Fruit fly (Drosophila melanogaster) whole organism, embryonic: Measurements from ENCODE around the gene Rpt5.
A peak's percentile ranks its signal among the peaks of the same experiment; 100 is the strongest.

ENCODE experiments used
- ATbp ChIP-seq: fragments of 200-800 bp; sonication (Bioruptor generic); optimal IDR thresholded peaks from 2 replicates; lab custom pipeline; 2017; ENCODE audit warnings: missing biosample characterization, mild to moderate bottlenecking, missing genetic modification characterization, missing genetic modification reagents
- Abd-B ChIP-seq: fragments of 200-800 bp; sonication (Bioruptor generic); optimal IDR thresholded peaks from 2 replicates; lab custom pipeline; 2018; ENCODE audit warnings: missing biosample characterization, mild to moderate bottlenecking, missing genetic modification characterization, moderate library complexity
- Atf3 ChIP-seq: fragments of 200-800 bp; sonication (Bioruptor generic); optimal IDR thresholded peaks from 3 replicates; lab custom pipeline; 2016; ENCODE audit warnings: missing biosample characterization, missing genetic modification characterization
- Bgb ChIP-seq: fragments of 200-800 bp; sonication (Bioruptor generic); IDR thresholded peaks from 2 replicates; pipeline ENCODE4 v1.3.6; 2022; ENCODE audit warnings: missing biosample characterization, missing genetic modification characterization; ENCODE audit not compliant: partially characterized antibody
- Blimp-1 ChIP-seq: fragments of 200-800 bp; sonication (Bioruptor generic); optimal IDR thresholded peaks from 3 replicates; lab custom pipeline; 2018; ENCODE audit warnings: missing biosample characterization, missing genetic modification characterization, mild to moderate bottlenecking, moderate library complexity, missing genetic modification reagents
- CG10366 ChIP-seq: fragments of 200-800 bp; sonication (Bioruptor generic); IDR thresholded peaks from 2 replicates; pipeline ENCODE4 v1.3.6; 2022; ENCODE audit warnings: missing biosample characterization, missing genetic modification characterization
- CG11504 ChIP-seq: fragments of 200-800 bp; sonication (Bioruptor generic); optimal IDR thresholded peaks from 3 replicates; lab custom pipeline; 2019; ENCODE audit warnings: missing biosample characterization, mild to moderate bottlenecking, missing genetic modification characterization, moderate library complexity
- CG12104 ChIP-seq: fragments of 200-800 bp; sonication (Bioruptor generic); optimal IDR thresholded peaks from 3 replicates; lab custom pipeline; 2016; ENCODE audit warnings: missing biosample characterization, missing genetic modification characterization
- CG1233 ChIP-seq: fragments of 200-800 bp; sonication (Bioruptor generic); optimal IDR thresholded peaks from 4 replicates; lab custom pipeline; 2018; ENCODE audit warnings: missing biosample characterization, mild to moderate bottlenecking, missing genetic modification characterization
- CG12391 ChIP-seq: fragments of 200-800 bp; sonication (Bioruptor generic); optimal IDR thresholded peaks from 3 replicates; lab custom pipeline; 2018; ENCODE audit warnings: missing biosample characterization, mild to moderate bottlenecking, missing genetic modification characterization, moderate library complexity
- CG14710 ChIP-seq: fragments of 200-800 bp; sonication (Bioruptor generic); optimal IDR thresholded peaks from 3 replicates; lab custom pipeline; 2019; ENCODE audit warnings: missing biosample characterization, mild to moderate bottlenecking, missing genetic modification characterization, moderate library complexity
- CG14860 ChIP-seq: fragments of 200-800 bp; sonication (Bioruptor generic); IDR thresholded peaks from 3 replicates; pipeline ENCODE4 v1.3.6; 2022; ENCODE audit warnings: missing biosample characterization, missing genetic modification characterization; ENCODE audit not compliant: partially characterized antibody
- CG17328 ChIP-seq: fragments of 200-800 bp; sonication (Bioruptor generic); IDR thresholded peaks from 2 replicates; pipeline ENCODE4 v1.3.6; 2022; ENCODE audit warnings: missing biosample characterization, missing genetic modification characterization
- CG30403 ChIP-seq: fragments of 200-800 bp; sonication (Bioruptor generic); optimal IDR thresholded peaks from 3 replicates; lab custom pipeline; 2016; ENCODE audit warnings: missing biosample characterization, missing genetic modification characterization
- CG3838 ChIP-seq: fragments of 200-800 bp; sonication (Bioruptor generic); optimal IDR thresholded peaks from 3 replicates; lab custom pipeline; 2016; ENCODE audit warnings: missing biosample characterization, missing genetic modification characterization
- CG4328 ChIP-seq: fragments of 200-800 bp; sonication (Bioruptor generic); optimal IDR thresholded peaks from 3 replicates; lab custom pipeline; 2017; ENCODE audit warnings: missing biosample characterization, missing genetic modification reagents, missing genetic modification characterization
- CG4820 ChIP-seq: fragments of 200-800 bp; sonication (Bioruptor generic); optimal IDR thresholded peaks from 3 replicates; lab custom pipeline; 2016; ENCODE audit warnings: missing biosample characterization, missing genetic modification characterization
- CG5953 ChIP-seq: fragments of 200-800 bp; sonication (Bioruptor generic); IDR thresholded peaks from 2 replicates; pipeline ENCODE4 v1.3.6; 2022; ENCODE audit warnings: missing biosample characterization, missing genetic modification characterization
- CG8281 ChIP-seq: fragments of 200-800 bp; sonication (Bioruptor generic); optimal IDR thresholded peaks from 2 replicates; lab custom pipeline; 2018; ENCODE audit warnings: missing biosample characterization, mild to moderate bottlenecking, missing genetic modification characterization, moderate library complexity
- CG8290 ChIP-seq, 3 experiments: fragments of 200-800 bp; sonication (Bioruptor generic); optimal IDR thresholded peaks; 2 replicates each; lab custom pipeline; 2016 to 2019; ENCODE audit warnings: missing biosample characterization in 3 of 3, missing genetic modification characterization in 3 of 3, mild to moderate bottlenecking in 2 of 3, moderate library complexity in 1 of 3
- CG8359 ChIP-seq: fragments of 200-800 bp; sonication (Bioruptor generic); optimal IDR thresholded peaks from 2 replicates; lab custom pipeline; 2017; ENCODE audit warnings: missing biosample characterization, mild to moderate bottlenecking, missing genetic modification characterization, borderline replicate concordance
- CG9817 ChIP-seq: fragments of 200-800 bp; sonication (Bioruptor generic); optimal IDR thresholded peaks from 2 replicates; lab custom pipeline; 2018; ENCODE audit warnings: missing biosample characterization, mild to moderate bottlenecking, missing genetic modification characterization, moderate library complexity
- H15 ChIP-seq: fragments of 200-800 bp; sonication (Bioruptor generic); IDR thresholded peaks from 3 replicates; pipeline ENCODE4 v1.3.6; 2022; ENCODE audit warnings: missing biosample characterization, missing genetic modification characterization
- Hr51 ChIP-seq, 2 experiments: fragments of 200-800 bp; sonication (Bioruptor generic); optimal IDR thresholded peaks; 2 replicates in 1 of 2; 3 replicates in 1 of 2; lab custom pipeline; 2016 to 2018; ENCODE audit warnings: missing biosample characterization in 2 of 2, missing genetic modification characterization in 2 of 2, mild to moderate bottlenecking in 1 of 2, moderate library complexity in 1 of 2
- Max ChIP-seq: fragments of 200-800 bp; sonication (Bioruptor generic); optimal IDR thresholded peaks from 2 replicates; lab custom pipeline; 2016; ENCODE audit warnings: missing biosample characterization, mild to moderate bottlenecking, missing genetic modification characterization
- Optix ChIP-seq: fragments of 200-800 bp; sonication (Bioruptor generic); IDR thresholded peaks from 3 replicates; pipeline ENCODE4 v1.3.6; 2022; ENCODE audit warnings: missing biosample characterization, missing genetic modification characterization
- Trl ChIP-seq, 3 experiments: fragments of >200 bp in 2 of 3; fragments of 200-800 bp in 1 of 3; sonication (Bioruptor generic) in 1 of 3; optimal IDR thresholded peaks; 2 replicates in 1 of 3; 3 replicates in 2 of 3; lab custom pipeline; 2016 to 2017; ENCODE audit warnings: missing biosample characterization in 1 of 3, missing genetic modification characterization in 1 of 3
- bigmax ChIP-seq: fragments of 200-800 bp; sonication (Bioruptor generic); optimal IDR thresholded peaks from 2 replicates; lab custom pipeline; 2018; ENCODE audit warnings: missing biosample characterization, mild to moderate bottlenecking, missing genetic modification characterization
- cas ChIP-seq: fragments of 200-800 bp; sonication (Bioruptor generic); IDR thresholded peaks from 2 replicates; pipeline ENCODE4 v1.3.6; 2022; ENCODE audit warnings: missing biosample characterization, missing genetic modification characterization
- esg ChIP-seq: fragments of 200-800 bp; sonication (Bioruptor generic); conservative IDR thresholded peaks from 2 replicates; pipeline ENCODE4 v1.3.6; 2022; ENCODE audit warnings: missing biosample characterization, missing genetic modification characterization
- fd96Cb ChIP-seq: fragments of 200-800 bp; sonication (Bioruptor generic); optimal IDR thresholded peaks from 2 replicates; lab custom pipeline; 2018; ENCODE audit warnings: missing biosample characterization, mild to moderate bottlenecking, missing genetic modification characterization, moderate library complexity
- gcm ChIP-seq: fragments of 200-800 bp; sonication (Bioruptor generic); optimal IDR thresholded peaks from 2 replicates; lab custom pipeline; 2019; ENCODE audit warnings: missing biosample characterization, mild to moderate bottlenecking, missing genetic modification characterization, moderate library complexity
- h ChIP-seq: fragments of >200 bp; optimal IDR thresholded peaks from 2 replicates; lab custom pipeline; 2017
- kah ChIP-seq: fragments of 200-800 bp; sonication (Bioruptor generic); optimal IDR thresholded peaks from 2 replicates; lab custom pipeline; 2018; ENCODE audit warnings: missing biosample characterization, mild to moderate bottlenecking, missing genetic modification characterization
- nerfin-2 ChIP-seq: fragments of 200-800 bp; sonication (Bioruptor generic); IDR thresholded peaks from 2 replicates; pipeline ENCODE4 v1.3.6; 2022; ENCODE audit warnings: missing biosample characterization, missing genetic modification characterization; ENCODE audit not compliant: partially characterized antibody
- odd ChIP-seq: fragments of 200-800 bp; sonication (Bioruptor generic); optimal IDR thresholded peaks from 2 replicates; lab custom pipeline; 2017; ENCODE audit warnings: missing biosample characterization, mild to moderate bottlenecking, missing genetic modification characterization
- pros ChIP-seq: fragments of 200-800 bp; sonication (Bioruptor generic); optimal IDR thresholded peaks from 3 replicates; lab custom pipeline; 2019; ENCODE audit warnings: missing biosample characterization, mild to moderate bottlenecking, missing genetic modification characterization, moderate library complexity
- ro ChIP-seq: fragments of 200-800 bp; sonication (Bioruptor generic); IDR thresholded peaks from 2 replicates; pipeline ENCODE4 v1.3.6; 2022; ENCODE audit warnings: missing biosample characterization, missing genetic modification characterization
- run ChIP-seq: fragments of 200-800 bp; sonication (Bioruptor generic); optimal IDR thresholded peaks from 3 replicates; lab custom pipeline; 2018; ENCODE audit warnings: missing biosample characterization, mild to moderate bottlenecking, missing genetic modification characterization
- shn ChIP-seq: fragments of 200-800 bp; sonication (Bioruptor generic); optimal IDR thresholded peaks from 3 replicates; lab custom pipeline; 2016; ENCODE audit warnings: missing biosample characterization, missing genetic modification characterization
- tgo ChIP-seq: fragments of 200-800 bp; sonication (Bioruptor generic); IDR thresholded peaks from 3 replicates; pipeline ENCODE4 v1.3.6; 2022; ENCODE audit warnings: missing biosample characterization, missing genetic modification characterization
- tio ChIP-seq: fragments of 200-800 bp; sonication (Bioruptor generic); optimal IDR thresholded peaks from 2 replicates; lab custom pipeline; 2017; ENCODE audit warnings: missing biosample characterization, missing genetic modification characterization, inconsistent platforms
- tup ChIP-seq: fragments of 200-800 bp; sonication (Bioruptor generic); optimal IDR thresholded peaks from 2 replicates; lab custom pipeline; 2016; ENCODE audit warnings: missing biosample characterization, mild to moderate bottlenecking, missing genetic modification characterization, moderate library complexity
- twi ChIP-seq: fragments of 200-800 bp; optimal IDR thresholded peaks from 2 replicates; lab custom pipeline; 2019; ENCODE audit warnings: missing biosample characterization, mild to moderate bottlenecking, missing genetic modification characterization, moderate library complexity
- vvl ChIP-seq: fragments of 200-800 bp; sonication (Bioruptor generic); IDR thresholded peaks from 2 replicates; pipeline ENCODE4 v1.3.6; 2022; ENCODE audit warnings: missing biosample characterization, missing genetic modification characterization
- wdn ChIP-seq: fragments of 200-800 bp; sonication (Bioruptor generic); IDR thresholded peaks from 2 replicates; pipeline ENCODE4 v1.3.6; 2022; ENCODE audit warnings: missing biosample characterization, missing genetic modification characterization
- zf30C ChIP-seq: fragments of 200-800 bp; sonication (Bioruptor generic); optimal IDR thresholded peaks from 3 replicates; lab custom pipeline; 2018; ENCODE audit warnings: missing biosample characterization, mild to moderate bottlenecking, missing genetic modification characterization
- zfh1 ChIP-seq: fragments of 200-800 bp; sonication (Bioruptor generic); IDR thresholded peaks from 3 replicates; pipeline ENCODE4 v1.3.6; 2022; ENCODE audit warnings: missing biosample characterization, missing genetic modification characterization

The Rpt5 gene

DNA sequence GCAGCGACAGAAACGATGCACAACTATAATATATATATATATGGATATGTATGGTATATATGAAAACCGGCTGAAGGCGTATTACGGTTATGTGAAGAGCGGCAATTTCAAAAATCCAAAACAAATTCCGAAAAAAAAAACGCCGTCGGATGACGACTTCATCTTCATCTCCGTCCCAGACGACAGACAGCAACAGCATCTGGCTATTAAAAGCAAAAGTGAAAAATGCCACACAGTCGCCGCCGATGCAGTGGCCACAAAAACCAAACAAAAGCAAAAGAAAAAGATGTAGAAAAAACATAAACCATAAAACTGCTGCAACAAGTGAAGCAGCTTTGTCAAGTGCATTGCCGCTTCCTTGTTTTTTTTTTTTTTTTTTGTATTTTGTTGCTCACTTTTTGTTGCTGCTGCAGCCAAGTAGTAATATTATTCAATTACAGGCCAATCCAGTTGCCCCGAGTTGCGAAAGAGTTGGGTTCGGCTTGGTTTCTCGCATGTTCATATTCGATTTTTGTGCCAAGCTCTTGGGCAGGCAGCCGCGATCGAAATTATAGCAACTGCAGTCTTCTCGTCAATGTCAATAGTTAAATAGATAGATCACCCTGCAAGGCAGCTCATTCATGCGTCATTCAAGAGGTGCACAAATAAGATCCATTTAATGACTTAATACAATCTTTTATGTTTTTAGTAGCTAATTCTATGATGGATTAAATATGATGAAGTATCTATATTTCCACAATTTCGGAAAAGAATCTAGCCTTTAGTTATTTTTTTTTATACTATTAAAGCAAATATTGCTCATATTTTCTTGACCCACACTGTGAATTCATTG lies 17.9 kb upstream of the Rpt5 start (continued):
- TF ChIP-seq pros (GFP tag; lab: Kevin White, UChicago) (no peak), Bgb (no peak), CG4328 (GFP tag; lab: Kevin White, UChicago) (no peak), Hr51 (GFP tag; optimal IDR thresholded peaks at IDR 0.05; lab: Kevin White, UChicago) (peak in 1 of 2 experiments; percentile 48), nerfin-2 (no peak), cas (GFP tag; lab: Robert Waterston, UW) (no peak), CG10366 (GFP tag; lab: Robert Waterston, UW) (no peak), CG3838 (GFP tag; lab: Kevin White, UChicago) (no peak), wdn (GFP tag; lab: Robert Waterston, UW) (no peak), CG12104 (GFP tag; lab: Kevin White, UChicago) (no peak), CG30403 (GFP tag; lab: Kevin White, UChicago) (peak; percentile 15), run (no peak), esg (GFP tag; lab: Robert Waterston, UW) (no peak), CG8290 (GFP tag; optimal IDR thresholded peaks at IDR 0.05; lab: Kevin White, UChicago) (no peak), CG8290 (tag; optimal IDR thresholded peaks at IDR 0.05; lab: Kevin White, UChicago) (no peak), tio (GFP tag; lab: Kevin White, UChicago) (no peak), CG14710 (tag; lab: Kevin White, UChicago) (no peak), CG11504 (tag; lab: Kevin White, UChicago) (peak; percentile 28), zf30C (GFP tag; lab: Kevin White, UChicago) (no peak), CG5953 (GFP tag; lab: Robert Waterston, UW) (0 out of 2 replicates have a peak, but pooled peaks have one; percentile 35), CG1233 (no peak), CG8359 (GFP tag; lab: Kevin White, UChicago) (no peak), h (no peak), Abd-B (GFP tag; lab: Kevin White, UChicago) (no peak), fd96Cb (tag; lab: Kevin White, UChicago) (no peak), CG4820 (GFP tag; lab: Kevin White, UChicago) (no peak), ro (GFP tag; lab: Robert Waterston, UW) (no peak), tgo (GFP tag; lab: Robert Waterston, UW) (no peak), CG14860 (GFP tag; lab: Robert Waterston, UW) (no peak), Trl (optimal IDR thresholded peaks at IDR 0.05; lab: Kevin White, UChicago) (no peak), Trl (GFP tag; optimal IDR thresholded peaks at IDR 0.05; lab: Kevin White, UChicago) (no peak), Max (GFP tag; lab: Kevin White, UChicago) (no peak), Optix (GFP tag; lab: Robert Waterston, UW) (0 out of 3 replicates have a peak, but pooled peaks have one; percentile 11), CG17328 (GFP tag; lab: Robert Waterston, UW) (no peak), CG9817 (tag; lab: Kevin White, UChicago) (no peak), Atf3 (GFP tag; lab: Kevin White, UChicago) (no peak), Blimp-1 (peak; percentile 92)
- TF ChIP-seq, all 482 proteins: peak for 42

DNA sequence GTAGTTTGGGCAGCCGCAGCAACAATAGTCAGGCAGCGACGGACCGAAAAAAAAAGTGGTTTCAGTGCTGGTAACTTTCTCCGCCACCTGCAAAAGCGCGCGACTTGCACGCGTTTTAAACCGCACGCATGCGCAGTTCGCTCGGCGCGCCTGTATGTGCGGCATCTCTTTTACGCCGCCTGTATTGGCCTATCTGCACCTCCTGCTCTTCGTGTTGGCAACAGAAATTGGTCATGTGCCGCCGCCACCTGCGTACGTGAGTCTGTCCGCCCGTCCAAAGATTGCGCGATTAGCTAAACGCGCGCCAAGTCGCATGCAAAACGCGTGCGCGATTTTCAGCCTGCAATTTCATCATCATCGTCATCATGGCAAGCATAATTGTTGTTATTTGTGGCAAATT lies 17.0 kb upstream of the Rpt5 start:
- TF ChIP-seq Max (GFP tag; lab: Kevin White, UChicago) (no peak), Atf3 (GFP tag; lab: Kevin White, UChicago) (no peak), ATbp (GFP tag; lab: Kevin White, UChicago) (no peak), vvl (GFP tag; lab: Robert Waterston, UW) (no peak), shn (GFP tag; lab: Kevin White, UChicago) (no peak), CG8359 (GFP tag; lab: Kevin White, UChicago) (peak; percentile 100), odd (GFP tag; lab: Kevin White, UChicago) (no peak), kah (GFP tag; lab: Kevin White, UChicago) (no peak), bigmax (no peak), zfh1 (no peak), twi (tag; lab: Kevin White, UChicago) (no peak), gcm (GFP tag; lab: Kevin White, UChicago) (no peak), CG12391 (tag; lab: Kevin White, UChicago) (no peak), tup (no peak), H15 (GFP tag; lab: Robert Waterston, UW) (no peak), CG8281 (tag; lab: Kevin White, UChicago) (no peak)
